Worm (Caenorhabditis elegans): ENCODE results near the gene maoc-1.

The maoc-1 gene

ce11 chrII:7239705-7240104 lies 43.6 kb downstream of the maoc-1 start:
- TF ChIP-seq nhr-23 (tag; optimal IDR thresholded peaks at IDR 0.05): no peak
- TF ChIP-seq nhr-25 (tag; optimal IDR thresholded peaks at IDR 0.05): peak; percentile 15

DNA sequence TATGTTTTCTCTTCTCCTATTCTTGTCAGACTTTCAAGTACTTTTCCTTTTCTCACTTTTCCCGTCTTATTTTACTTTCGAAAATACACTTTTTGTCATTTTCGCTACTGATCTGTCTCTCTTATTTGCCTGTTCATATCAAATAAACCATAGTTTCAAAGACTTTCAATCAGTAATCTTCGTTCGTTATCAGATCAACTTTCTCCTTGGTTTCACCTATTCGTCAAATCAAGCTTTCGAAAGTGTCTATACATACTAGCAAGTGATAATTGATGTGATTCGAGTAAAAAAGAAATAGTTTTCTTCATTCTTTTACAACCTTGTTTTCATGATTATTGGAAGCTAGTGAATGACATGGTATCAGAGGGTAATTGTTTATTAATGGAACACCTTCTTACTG lies 46.7 kb downstream of the maoc-1 start:
- TF ChIP-seq fos-1 (tag; optimal IDR thresholded peaks at IDR 0.05) (no peak), blmp-1 (tag; optimal IDR thresholded peaks at IDR 0.05; ENCODE audit: insufficient read depth) (peak; percentile 79), elt-1 (tag; optimal IDR thresholded peaks at IDR 0.05) (no peak), mab-5 (tag; optimal IDR thresholded peaks at IDR 0.05) (no peak), nhr-6 (tag; optimal IDR thresholded peaks at IDR 0.05) (no peak), crh-2 (tag; optimal IDR thresholded peaks at IDR 0.05) (no peak), nhr-23 (tag; optimal IDR thresholded peaks at IDR 0.05) (no peak), sma-3 (GFP tag; optimal IDR thresholded peaks at IDR 0.05) (peak; percentile 28)

- TF ChIP-seq mab-5 (tag; optimal IDR thresholded peaks at IDR 0.05) (no peak), lin-11 (tag; optimal IDR thresholded peaks at IDR 0.05) (no peak), ztf-1 (GFP tag; conservative IDR thresholded peaks at IDR 0.05) (no peak), sem-4 (tag; optimal IDR thresholded peaks at IDR 0.05) (no peak), ZK546.5 (tag; optimal IDR thresholded peaks at IDR 0.05) (no peak), sma-9 (GFP tag; optimal IDR thresholded peaks at IDR 0.05) (no peak), sma-9 (tag; optimal IDR thresholded peaks at IDR 0.05) (no peak), nhr-6 (tag; optimal IDR thresholded peaks at IDR 0.05) (no peak), C34F6.9 (tag; optimal IDR thresholded peaks at IDR 0.05) (no peak), blmp-1 (tag; optimal IDR thresholded peaks at IDR 0.05; ENCODE audit: insufficient read depth) (no peak), unc-55 (GFP tag; optimal IDR thresholded peaks at IDR 0.05) (no peak), zag-1 (tag; optimal IDR thresholded peaks at IDR 0.05) (no peak), Y55F3AM.14 (GFP tag; optimal IDR thresholded peaks at IDR 0.05) (no peak), crh-2 (tag; optimal IDR thresholded peaks at IDR 0.05) (no peak), ceh-82 (tag; optimal IDR thresholded peaks at IDR 0.05) (no peak), unc-62 (GFP tag; optimal IDR thresholded peaks at IDR 0.05) (no peak), nhr-25 (tag; optimal IDR thresholded peaks at IDR 0.05) (no peak), sma-3 (GFP tag; optimal IDR thresholded peaks at IDR 0.05) (no peak), lin-39 (tag; optimal IDR thresholded peaks at IDR 0.05) (no peak), aly-2 (tag; optimal IDR thresholded peaks at IDR 0.05) (no peak)
These were observed 49.5 kb downstream of the maoc-1 start, which contains the start of gene skpo-3 for ce11 chrII:7245576-7245975. Gene skpo-3, plus strand, starts transcription at chrII:7245876.
